Worm (Caenorhabditis elegans): ENCODE data around the gene F56C3.7.

The F56C3.7 gene

DNA sequence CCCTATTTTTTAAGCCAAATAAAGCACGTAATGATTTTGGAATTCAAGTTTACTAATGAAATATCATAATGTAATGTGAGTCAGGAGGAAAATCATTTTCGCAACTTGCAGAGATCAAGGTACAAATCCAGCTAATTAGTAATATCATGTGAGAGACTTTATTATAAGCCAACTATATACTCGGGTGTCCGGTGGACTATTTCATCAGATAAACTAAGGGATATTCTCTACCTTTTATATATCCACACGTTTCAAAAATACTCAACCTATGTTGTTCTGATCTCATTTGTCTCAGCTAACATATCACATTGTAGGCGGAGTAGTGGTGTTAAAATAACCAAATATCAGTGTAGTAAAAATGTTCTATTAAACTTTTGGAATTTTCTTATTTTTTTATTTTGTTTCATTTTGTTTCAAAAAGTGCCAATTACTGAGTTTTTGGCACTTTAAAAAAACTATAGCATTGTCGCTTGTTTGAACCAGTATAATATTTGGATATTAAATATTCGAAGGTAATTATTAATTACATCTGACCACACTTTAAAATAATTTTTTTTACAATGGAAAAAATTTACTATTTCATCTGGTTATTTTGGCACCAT lies 18.9 kb upstream of the F56C3.7 start (continued):
- TF ChIP-seq B0261.1 (tag; optimal IDR thresholded peaks at IDR 0.05), result peak; percentile 47
- no peak for TF ChIP-seq ceh-40 (GFP tag; IDR thresholded peaks at IDR 0.05)
- no peak for TF ChIP-seq nhr-120 (GFP tag; IDR thresholded peaks at IDR 0.05)
- peak; percentile 74 for TF ChIP-seq K12H6.12 (tag; optimal IDR thresholded peaks at IDR 0.05)
- no peak for TF ChIP-seq ztf-28 (GFP tag; IDR thresholded peaks at IDR 0.05)
- TF ChIP-seq ceh-58 (GFP tag; IDR thresholded peaks at IDR 0.05), result no peak
- TF ChIP-seq madf-8 (GFP tag; conservative IDR thresholded peaks at IDR 0.05), result no peak
- TF ChIP-seq madf-6 (GFP tag; IDR thresholded peaks at IDR 0.05), result no peak
- no peak for TF ChIP-seq mxl-1 (tag; optimal IDR thresholded peaks at IDR 0.05)
- 0 out of 2 replicates have a peak, but pooled peaks have one; percentile 30 for TF ChIP-seq lag-1 (GFP tag; IDR thresholded peaks at IDR 0.05)
- TF ChIP-seq zim-3 (tag; optimal IDR thresholded peaks at IDR 0.05), result no peak
- no peak for TF ChIP-seq unc-130 (GFP tag; optimal IDR thresholded peaks at IDR 0.05)
- no peak for TF ChIP-seq attf-3 (GFP tag; conservative IDR thresholded peaks at IDR 0.05)
- no peak for TF ChIP-seq unc-62 (GFP tag; optimal IDR thresholded peaks at IDR 0.05)
- TF ChIP-seq die-1 (tag; optimal IDR thresholded peaks at IDR 0.05), result no peak
- TF ChIP-seq cebp-2 (GFP tag; IDR thresholded peaks at IDR 0.05), result peak; percentile 81
- no peak for TF ChIP-seq nfya-1 (tag; optimal IDR thresholded peaks at IDR 0.05; ENCODE audit: borderline replicate concordance, insufficient read depth)
- peak; percentile 87 for TF ChIP-seq C06A6.2 (GFP tag; conservative IDR thresholded peaks at IDR 0.05)
- no peak for TF ChIP-seq ceh-91 (GFP tag; IDR thresholded peaks at IDR 0.05)
- no peak for TF ChIP-seq snpc-1.3 (tag; optimal IDR thresholded peaks at IDR 0.05; ENCODE audit: insufficient read depth)
- peak; percentile 68 for TF ChIP-seq T07F8.4 (tag; optimal IDR thresholded peaks at IDR 0.05)
- TF ChIP-seq ceh-27 (GFP tag; optimal IDR thresholded peaks at IDR 0.05), result peak; percentile 95
- TF ChIP-seq ekl-4 (GFP tag; IDR thresholded peaks at IDR 0.05), result peak; percentile 60
- no peak for TF ChIP-seq xnd-1 (tag; optimal IDR thresholded peaks at IDR 0.05)
- peak; percentile 98 for TF ChIP-seq ztf-26 (tag; optimal IDR thresholded peaks at IDR 0.05)
- TF ChIP-seq B0336.3 (GFP tag; IDR thresholded peaks at IDR 0.05), result peak; percentile 95
- TF ChIP-seq lir-1 (GFP tag; conservative IDR thresholded peaks at IDR 0.05), result no peak
- TF ChIP-seq lin-35 (GFP tag; optimal IDR thresholded peaks at IDR 0.05), result peak in 2 of 3 experiments; percentile 48 to 95
- TF ChIP-seq hsf-1 (GFP tag; IDR thresholded peaks at IDR 0.05), result no peak
- TF ChIP-seq ztf-18 (tag; optimal IDR thresholded peaks at IDR 0.05), result peak; percentile 7
- TF ChIP-seq aptf-3 (GFP tag; IDR thresholded peaks at IDR 0.05), result no peak
- peak; percentile 91 for TF ChIP-seq madf-10 (tag; optimal IDR thresholded peaks at IDR 0.05)
- TF ChIP-seq rec-8 (tag; optimal IDR thresholded peaks at IDR 0.05), result peak in 1 of 2 experiments; percentile 43
- peak; percentile 83 for TF ChIP-seq B0035.1 (tag; optimal IDR thresholded peaks at IDR 0.05)
- 0 out of 2 replicates have a peak, but pooled peaks have one; percentile 51 for TF ChIP-seq egl-44 (GFP tag; IDR thresholded peaks at IDR 0.05)
- no peak for TF ChIP-seq fkh-3 (tag; optimal IDR thresholded peaks at IDR 0.05)
- TF ChIP-seq snpc-3.4 (tag; optimal IDR thresholded peaks at IDR 0.05), result peak; percentile 3
- TF ChIP-seq bed-1 (GFP tag; IDR thresholded peaks at IDR 0.05), result no peak
- TF ChIP-seq nfyb-1 (GFP tag; IDR thresholded peaks at IDR 0.05), result peak; percentile 93
- TF ChIP-seq bed-2 (GFP tag; IDR thresholded peaks at IDR 0.05), result no peak
- peak; percentile 90 for TF ChIP-seq rcor-1 (GFP tag; IDR thresholded peaks at IDR 0.05)
- TF ChIP-seq hmg-20 (GFP tag; IDR thresholded peaks at IDR 0.05), result peak; percentile 90
- TF ChIP-seq F55B11.4 (tag; optimal IDR thresholded peaks at IDR 0.05; ENCODE audit: borderline replicate concordance, insufficient read depth), result no peak
- TF ChIP-seq athp-1 (tag; optimal IDR thresholded peaks at IDR 0.05), result no peak
- TF ChIP-seq ztf-25 (GFP tag; IDR thresholded peaks at IDR 0.05), result no peak
- peak; percentile 84 for TF ChIP-seq pbrm-1 (GFP tag; IDR thresholded peaks at IDR 0.05)
- peak; percentile 92 for TF ChIP-seq tlf-1 (GFP tag; optimal IDR thresholded peaks at IDR 0.05)
- no peak for TF ChIP-seq D2030.7 (GFP tag; IDR thresholded peaks at IDR 0.05)
